Fruit fly (Drosophila melanogaster) whole organism, embryonic: ENCODE measurements around the gene CG13043.
A peak's percentile ranks its signal among the peaks of the same experiment; 100 is the strongest.

Experiments used
- Ada2b ChIP-seq: fragments of 200-800 bp; sonication (Bioruptor generic); IDR thresholded peaks from 2 replicates; pipeline ENCODE4 v1.3.6; 2022; ENCODE audit warnings: missing biosample characterization, missing genetic modification characterization
- Adf1 ChIP-seq: fragments of 200-800 bp; sonication (Bioruptor generic); IDR thresholded peaks from 2 replicates; pipeline ENCODE4 v1.3.6; 2022; ENCODE audit warnings: missing biosample characterization, missing genetic modification characterization
- Aef1 ChIP-seq: fragments of 200-800 bp; sonication (Bioruptor generic); IDR thresholded peaks from 3 replicates; pipeline ENCODE4 v1.3.6; 2022; ENCODE audit warnings: missing biosample characterization, missing genetic modification characterization
- C15 ChIP-seq: fragments of 200-800 bp; sonication (Bioruptor generic); IDR thresholded peaks from 3 replicates; pipeline ENCODE4 v1.3.6; 2022; ENCODE audit warnings: missing biosample characterization, missing genetic modification characterization
- CG10654 ChIP-seq: fragments of 200-800 bp; sonication (Bioruptor generic); optimal IDR thresholded peaks from 2 replicates; lab custom pipeline; 2016; ENCODE audit warnings: missing biosample characterization, missing genetic modification characterization
- CG11696 ChIP-seq: fragments of 200-800 bp; sonication (Bioruptor generic); IDR thresholded peaks from 2 replicates; pipeline ENCODE4 v1.3.6; 2022; ENCODE audit warnings: missing biosample characterization, missing genetic modification characterization
- CG13296 ChIP-seq: fragments of 200-800 bp; sonication (Bioruptor generic); optimal IDR thresholded peaks from 3 replicates; lab custom pipeline; 2018; ENCODE audit warnings: missing biosample characterization, mild to moderate bottlenecking, missing genetic modification characterization
- CG13424 ChIP-seq: fragments of 200-800 bp; sonication (Bioruptor generic); optimal IDR thresholded peaks from 2 replicates; lab custom pipeline; 2019; ENCODE audit warnings: missing biosample characterization, mild to moderate bottlenecking, missing genetic modification characterization, moderate library complexity
- CG13775 ChIP-seq: fragments of 200-800 bp; sonication (Bioruptor generic); optimal IDR thresholded peaks from 3 replicates; lab custom pipeline; 2017; ENCODE audit warnings: missing biosample characterization, mild to moderate bottlenecking, missing genetic modification characterization
- CG14441 ChIP-seq: fragments of 200-800 bp; sonication (Bioruptor generic); IDR thresholded peaks from 2 replicates; pipeline ENCODE4 v1.3.6; 2022; ENCODE audit warnings: missing biosample characterization, missing genetic modification characterization
- CG30403 ChIP-seq: fragments of 200-800 bp; sonication (Bioruptor generic); optimal IDR thresholded peaks from 3 replicates; lab custom pipeline; 2016; ENCODE audit warnings: missing biosample characterization, missing genetic modification characterization
- CG3407 ChIP-seq: fragments of 200-800 bp; sonication (Bioruptor generic); optimal IDR thresholded peaks from 2 replicates; lab custom pipeline; 2018; ENCODE audit warnings: missing biosample characterization, mild to moderate bottlenecking, missing genetic modification characterization
- CG4820 ChIP-seq: fragments of 200-800 bp; sonication (Bioruptor generic); optimal IDR thresholded peaks from 3 replicates; lab custom pipeline; 2016; ENCODE audit warnings: missing biosample characterization, missing genetic modification characterization
- CG4854 ChIP-seq: fragments of 200-800 bp; sonication (Bioruptor generic); optimal IDR thresholded peaks from 2 replicates; lab custom pipeline; 2016; ENCODE audit warnings: missing biosample characterization, missing genetic modification characterization, inconsistent platforms
- CG7357 ChIP-seq: fragments of 200-800 bp; sonication (Bioruptor generic); IDR thresholded peaks from 3 replicates; pipeline ENCODE4 v1.3.6; 2022; ENCODE audit warnings: missing biosample characterization, missing genetic modification characterization
- Camta ChIP-seq: fragments of 200-800 bp; sonication (Bioruptor generic); optimal IDR thresholded peaks from 2 replicates; lab custom pipeline; 2016; ENCODE audit warnings: missing biosample characterization, missing genetic modification characterization
- D ChIP-seq, 2 experiments: fragments of 200-800 bp in 1 of 2; fragments of >200 bp in 1 of 2; sonication (Bioruptor generic) in 1 of 2; optimal IDR thresholded peaks; 2 replicates in 1 of 2; 3 replicates in 1 of 2; lab custom pipeline; 2017; ENCODE audit warnings: mild to moderate bottlenecking in 1 of 2, missing biosample characterization in 1 of 2, missing genetic modification characterization in 1 of 2, missing genetic modification reagents in 1 of 2
- D19A ChIP-seq: fragments of 200-800 bp; optimal IDR thresholded peaks from 3 replicates; lab custom pipeline; 2019; ENCODE audit warnings: missing biosample characterization, mild to moderate bottlenecking, missing genetic modification characterization, moderate library complexity
- Drgx ChIP-seq: fragments of 200-800 bp; sonication (Bioruptor generic); IDR thresholded peaks from 2 replicates; pipeline ENCODE4 v1.3.6; 2022; ENCODE audit warnings: missing biosample characterization, missing genetic modification characterization
- Ets65A ChIP-seq: fragments of 200-800 bp; sonication (Bioruptor generic); peaks from one replicate; lab custom pipeline; 2016; ENCODE audit warnings: missing biosample characterization, missing genetic modification characterization
- Fer3 ChIP-seq: fragments of 200-800 bp; sonication (Bioruptor generic); optimal IDR thresholded peaks from 2 replicates; lab custom pipeline; 2018; ENCODE audit warnings: missing biosample characterization, mild to moderate bottlenecking, missing genetic modification characterization, moderate library complexity
- Gsc ChIP-seq: fragments of 200-800 bp; sonication (Bioruptor generic); IDR thresholded peaks from 2 replicates; pipeline ENCODE4 v1.3.6; 2022; ENCODE audit warnings: missing biosample characterization, missing genetic modification characterization
- H15 ChIP-seq: fragments of 200-800 bp; sonication (Bioruptor generic); IDR thresholded peaks from 3 replicates; pipeline ENCODE4 v1.3.6; 2022; ENCODE audit warnings: missing biosample characterization, missing genetic modification characterization
- H2.0 ChIP-seq: fragments of 200-800 bp; sonication (Bioruptor generic); IDR thresholded peaks from 2 replicates; pipeline ENCODE4 v1.3.6; 2022; ENCODE audit warnings: missing biosample characterization, missing genetic modification characterization
- HLH54F ChIP-seq: fragments of 200-800 bp; sonication (Bioruptor generic); optimal IDR thresholded peaks from 3 replicates; lab custom pipeline; 2016; ENCODE audit warnings: missing biosample characterization, missing genetic modification characterization
- Hsf ChIP-seq: fragments of 200-800 bp; sonication (Bioruptor generic); optimal IDR thresholded peaks from 3 replicates; lab custom pipeline; 2016; ENCODE audit warnings: missing biosample characterization, missing genetic modification characterization
- Lim3 ChIP-seq: fragments of 200-800 bp; sonication (Bioruptor generic); IDR thresholded peaks from 2 replicates; pipeline ENCODE4 v1.3.6; 2022; ENCODE audit warnings: missing biosample characterization, missing genetic modification characterization
- Meics ChIP-seq: fragments of 200-800 bp; sonication (Bioruptor generic); optimal IDR thresholded peaks from 2 replicates; lab custom pipeline; 2017; ENCODE audit warnings: missing biosample characterization, mild to moderate bottlenecking, missing genetic modification characterization
- NFAT ChIP-seq: fragments of 200-800 bp; sonication (Bioruptor generic); IDR thresholded peaks from 2 replicates; pipeline ENCODE4 v1.3.6; 2022; ENCODE audit warnings: missing biosample characterization, missing genetic modification characterization
- Nf-YA ChIP-seq: fragments of 200-800 bp; sonication (Bioruptor generic); IDR thresholded peaks from 2 replicates; pipeline ENCODE4 v1.3.6; 2022; ENCODE audit warnings: missing biosample characterization, missing genetic modification characterization
- Xbp1 ChIP-seq: fragments of 200-800 bp; sonication (Bioruptor generic); optimal IDR thresholded peaks from 3 replicates; lab custom pipeline; 2016; ENCODE audit warnings: missing biosample characterization, mild to moderate bottlenecking, missing genetic modification characterization
- az2 ChIP-seq: fragments of 200-800 bp; sonication (Bioruptor generic); optimal IDR thresholded peaks from 3 replicates; lab custom pipeline; 2016; ENCODE audit warnings: missing biosample characterization, missing genetic modification characterization
- bcd ChIP-seq: fragments of 200-800 bp; sonication (Bioruptor generic); optimal IDR thresholded peaks from 2 replicates; lab custom pipeline; 2017; ENCODE audit warnings: missing biosample characterization, mild to moderate bottlenecking, missing genetic modification characterization
- bowl ChIP-seq: fragments of 200-800 bp; sonication (Bioruptor generic); IDR thresholded peaks from 2 replicates; pipeline ENCODE4 v1.3.6; 2022; ENCODE audit warnings: missing biosample characterization, missing genetic modification characterization
- br ChIP-seq: fragments of >200 bp; optimal IDR thresholded peaks from 2 replicates; lab custom pipeline; 2017
- crol ChIP-seq: fragments of 200-800 bp; sonication (Bioruptor generic); IDR thresholded peaks from 2 replicates; pipeline ENCODE4 v1.3.6; 2022; ENCODE audit warnings: missing biosample characterization, missing genetic modification characterization
- en ChIP-seq: fragments of 200-800 bp; sonication (Bioruptor generic); optimal IDR thresholded peaks from 2 replicates; lab custom pipeline; 2016; ENCODE audit warnings: missing biosample characterization, missing genetic modification characterization
- gem ChIP-seq: fragments of 200-800 bp; sonication (Bioruptor generic); optimal IDR thresholded peaks from 2 replicates; lab custom pipeline; 2019; ENCODE audit warnings: missing biosample characterization, mild to moderate bottlenecking, missing genetic modification characterization, moderate library complexity
- insv ChIP-seq, 2 experiments: fragments of 200-800 bp; sonication (Bioruptor generic); optimal IDR thresholded peaks; 3 replicates each; lab custom pipeline; 2016 to 2018; ENCODE audit warnings: missing biosample characterization in 2 of 2, missing genetic modification characterization in 2 of 2
- kay ChIP-seq: fragments of 200-800 bp; sonication (Bioruptor generic); optimal IDR thresholded peaks from 2 replicates; lab custom pipeline; 2016; ENCODE audit warnings: missing biosample characterization, missing genetic modification characterization
- lab ChIP-seq: fragments of 200-800 bp; sonication (Bioruptor generic); optimal IDR thresholded peaks from 3 replicates; lab custom pipeline; 2017; ENCODE audit warnings: missing biosample characterization, missing genetic modification characterization, mild to moderate bottlenecking, moderate library complexity, missing genetic modification reagents
- lbe ChIP-seq: fragments of 200-800 bp; sonication (Bioruptor generic); optimal IDR thresholded peaks from 2 replicates; lab custom pipeline; 2016; ENCODE audit warnings: missing biosample characterization, mild to moderate bottlenecking, missing genetic modification characterization
- pb ChIP-seq: fragments of 200-800 bp; sonication (Bioruptor generic); optimal IDR thresholded peaks from 3 replicates; lab custom pipeline; 2016; ENCODE audit warnings: missing biosample characterization, missing genetic modification characterization
- pnt ChIP-seq: fragments of 200-800 bp; sonication (Bioruptor generic); optimal IDR thresholded peaks from 3 replicates; lab custom pipeline; 2016; ENCODE audit warnings: missing biosample characterization, missing genetic modification characterization
- sisA ChIP-seq: fragments of 200-800 bp; sonication (Bioruptor generic); IDR thresholded peaks from 2 replicates; pipeline ENCODE4 v1.3.6; 2022; ENCODE audit warnings: missing biosample characterization, missing genetic modification characterization
- slou ChIP-seq: fragments of 200-800 bp; sonication (Bioruptor generic); optimal IDR thresholded peaks from 3 replicates; lab custom pipeline; 2016; ENCODE audit warnings: missing biosample characterization, missing genetic modification characterization
- sna ChIP-seq: fragments of 200-800 bp; sonication (Bioruptor generic); IDR thresholded peaks from 2 replicates; pipeline ENCODE4 v1.3.6; 2022; ENCODE audit warnings: missing biosample characterization, missing genetic modification characterization; ENCODE audit not compliant: partially characterized antibody
- ssp ChIP-seq: fragments of 200-800 bp; sonication (Bioruptor generic); IDR thresholded peaks from 2 replicates; pipeline ENCODE4 v1.3.6; 2022; ENCODE audit warnings: missing biosample characterization, missing genetic modification characterization
- unpg ChIP-seq: fragments of 200-800 bp; sonication (Bioruptor generic); optimal IDR thresholded peaks from 3 replicates; lab custom pipeline; 2018; ENCODE audit warnings: missing biosample characterization, mild to moderate bottlenecking, missing genetic modification characterization, moderate library complexity
- vnd ChIP-seq: fragments of 200-800 bp; sonication (Bioruptor generic); IDR thresholded peaks from 3 replicates; pipeline ENCODE4 v1.3.6; 2022; ENCODE audit warnings: missing biosample characterization, missing genetic modification characterization; ENCODE audit not compliant: partially characterized antibody

Gene CG13043

DNA sequence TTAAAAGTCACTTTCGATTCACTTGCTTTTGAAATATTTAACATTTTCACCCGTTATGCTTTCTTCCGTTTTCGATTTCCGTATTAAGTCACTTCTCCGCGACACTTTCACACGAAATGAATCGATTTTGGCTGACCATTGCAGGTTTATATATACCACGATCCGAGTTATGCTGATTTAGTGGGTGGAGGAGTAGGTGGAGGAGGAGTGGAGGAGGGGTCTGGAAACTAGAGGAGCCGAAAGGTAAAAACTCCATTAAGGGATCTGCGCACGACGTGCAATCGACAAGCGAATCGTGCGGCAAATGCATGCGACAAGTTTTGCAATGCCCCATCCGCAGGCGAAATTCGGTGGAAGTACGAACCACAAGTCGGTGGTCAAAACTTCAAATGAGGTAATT, 14.8 kb downstream of the CG13043 start, which contains the start of gene CG13045:
TSS of gene CG13045 (minus strand) at position 101 of the 400 bp plus-strand sequence.
- TF ChIP-seq C15 (GFP tag; lab: Robert Waterston, UW) (0 out of 3 replicates have a peak, but pooled peaks have one; percentile 11), ssp (GFP tag; lab: Robert Waterston, UW) (no peak), Camta (no peak)

DNA sequence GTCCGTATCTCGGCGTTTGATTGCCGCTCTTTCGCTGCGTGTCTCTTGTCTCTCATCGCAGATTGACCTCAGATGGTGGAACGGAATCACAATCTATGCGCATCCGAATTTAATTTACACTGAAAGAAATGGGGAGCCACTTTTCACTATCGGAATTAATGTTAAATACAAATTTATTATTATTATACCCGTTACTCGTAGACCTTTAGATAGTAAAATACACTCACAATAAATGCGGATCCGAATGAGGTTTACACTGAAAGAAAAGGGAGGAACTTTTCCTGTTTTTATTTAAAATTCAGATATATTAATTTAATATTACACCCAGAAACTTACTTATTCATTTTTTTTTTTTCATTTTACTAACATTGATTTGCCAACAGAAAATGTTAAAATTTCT, 16.6 kb downstream of the CG13043 start:
- no peak for TF ChIP-seq Lim3 (GFP tag; lab: Robert Waterston, UW)
- no peak for TF ChIP-seq lbe (GFP tag; lab: Kevin White, UChicago)
- peak; percentile 65 for TF ChIP-seq gem (tag; lab: Kevin White, UChicago)
- no peak for TF ChIP-seq pb
- TF ChIP-seq CG10654 (GFP tag; lab: Kevin White, UChicago), result peak; percentile 2
- peak; percentile 41 for TF ChIP-seq CG13424
- peak; percentile 19 for TF ChIP-seq lab (GFP tag; lab: Kevin White, UChicago)
- TF ChIP-seq Xbp1 (GFP tag; lab: Kevin White, UChicago), result peak; percentile 56
- TF ChIP-seq CG13775 (GFP tag; lab: Kevin White, UChicago), result peak; percentile 11
- peak; percentile 53; the same call in 1 of the 3 replicates for TF ChIP-seq H15
- TF ChIP-seq Meics (GFP tag; lab: Kevin White, UChicago), result peak; percentile 39
- TF ChIP-seq Gsc (GFP tag; lab: Robert Waterston, UW), result no peak
- peak; percentile 31 for TF ChIP-seq az2 (GFP tag; lab: Kevin White, UChicago)
- TF ChIP-seq br (lab: Kevin White, UChicago), result no peak
- TF ChIP-seq CG11696 (GFP tag; lab: Robert Waterston, UW), result peak; percentile 44; the same call in 1 of the 2 replicates
- TF ChIP-seq unpg (GFP tag; lab: Kevin White, UChicago), result peak; percentile 59
- TF ChIP-seq CG30403 (GFP tag; lab: Kevin White, UChicago), result peak; percentile 48
- TF ChIP-seq CG13296, result peak; percentile 39
- TF ChIP-seq D19A (tag; lab: Kevin White, UChicago), result no peak
- TF ChIP-seq crol (GFP tag; lab: Robert Waterston, UW), result no peak
- no peak for TF ChIP-seq en (GFP tag; lab: Kevin White, UChicago)
- no peak for TF ChIP-seq CG4820
- TF ChIP-seq Adf1 (GFP tag; lab: Robert Waterston, UW), result no peak
- peak; percentile 33; the same call in 1 of the 2 replicates for TF ChIP-seq CG14441 (GFP tag; lab: Robert Waterston, UW)
- 0 out of 3 replicates have a peak, but pooled peaks have one; percentile 16 for TF ChIP-seq Aef1
- TF ChIP-seq bcd (GFP tag; lab: Kevin White, UChicago), result no peak
- TF ChIP-seq bowl (GFP tag; lab: Robert Waterston, UW), result no peak
- TF ChIP-seq D (optimal IDR thresholded peaks at IDR 0.05; lab: Kevin White, UChicago), result no peak
- no peak for TF ChIP-seq D (GFP tag; optimal IDR thresholded peaks at IDR 0.05; lab: Kevin White, UChicago)
- no peak for TF ChIP-seq insv (GFP tag; optimal IDR thresholded peaks at IDR 0.05; lab: Kevin White, UChicago)
- TF ChIP-seq CG7357 (GFP tag; lab: Robert Waterston, UW), result 0 out of 3 replicates have a peak, but pooled peaks have one; percentile 21
- no peak for TF ChIP-seq HLH54F (GFP tag; lab: Kevin White, UChicago)
- no peak for TF ChIP-seq kay (GFP tag; lab: Kevin White, UChicago)
- no peak for TF ChIP-seq Drgx (GFP tag; lab: Robert Waterston, UW)
- no peak for TF ChIP-seq NFAT
- no peak for TF ChIP-seq Hsf (GFP tag; lab: Kevin White, UChicago)
- TF ChIP-seq Nf-YA, result 0 out of 2 replicates have a peak, but pooled peaks have one; percentile 20
- TF ChIP-seq vnd (GFP tag; lab: Robert Waterston, UW), result no peak
- TF ChIP-seq slou (GFP tag; lab: Kevin White, UChicago), result no peak
- no peak for TF ChIP-seq sna (GFP tag; lab: Robert Waterston, UW)
- TF ChIP-seq CG4854, result no peak
- no peak for TF ChIP-seq CG3407 (GFP tag; lab: Kevin White, UChicago)
- peak; percentile 58; the same call in 1 of the 2 replicates for TF ChIP-seq Ada2b (GFP tag; lab: Robert Waterston, UW)
- TF ChIP-seq sisA (GFP tag; lab: Robert Waterston, UW), result peak; percentile 15; the same call in 1 of the 2 replicates
- no peak for TF ChIP-seq Ets65A (GFP tag; lab: Kevin White, UChicago)
- TF ChIP-seq Fer3 (tag; lab: Kevin White, UChicago), result no peak
- TF ChIP-seq H2.0 (GFP tag; lab: Robert Waterston, UW), result no peak
- TF ChIP-seq pnt (GFP tag; lab: Kevin White, UChicago), result no peak
